Worm (Caenorhabditis elegans): Measurements from ENCODE around the gene K02C4.5.

DNA sequence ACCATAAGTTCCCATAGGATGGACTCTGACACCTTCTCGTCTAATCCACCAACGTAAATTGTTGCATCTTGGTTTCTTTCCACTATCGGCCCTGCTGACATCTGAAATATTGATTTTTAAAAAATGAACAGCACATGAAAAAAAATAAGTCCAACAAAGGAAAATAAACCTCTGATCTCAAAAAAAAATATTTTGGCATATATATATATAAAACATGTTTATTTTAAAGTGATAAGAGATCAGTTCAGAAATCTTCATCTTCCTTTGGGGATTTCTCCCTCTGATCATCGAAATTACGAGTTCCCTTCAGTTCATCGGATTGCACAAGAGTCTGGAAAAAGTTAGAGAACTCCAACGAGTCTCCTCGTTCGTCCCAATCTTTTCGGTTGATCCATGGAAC lies 42.6 kb upstream of the K02C4.5 start, which contains the start of gene sap-49:
- TF ChIP-seq tbx-37 (GFP tag; conservative IDR thresholded peaks at IDR 0.05), result no peak
- no peak for TF ChIP-seq flt-1 (GFP tag; IDR thresholded peaks at IDR 0.05)
- no peak for TF ChIP-seq ceh-36 (tag; optimal IDR thresholded peaks at IDR 0.05)
- no peak for TF ChIP-seq ama-1 (optimal IDR thresholded peaks at IDR 0.05)
- no peak for TF ChIP-seq hnd-1 (tag; optimal IDR thresholded peaks at IDR 0.05)
- no peak for TF ChIP-seq ceh-13 (GFP tag; optimal IDR thresholded peaks at IDR 0.05)
- TF ChIP-seq ets-7 (tag; optimal IDR thresholded peaks at IDR 0.05), result no peak
- no peak for TF ChIP-seq B0310.2 (tag; optimal IDR thresholded peaks at IDR 0.05)
- TF ChIP-seq hmbx-1 (tag; optimal IDR thresholded peaks at IDR 0.05), result no peak
- TF ChIP-seq pes-1 (GFP tag; IDR thresholded peaks at IDR 0.05), result no peak
- no peak for TF ChIP-seq sea-1 (GFP tag; conservative IDR thresholded peaks at IDR 0.05)
